In the genomic region with DNA sequence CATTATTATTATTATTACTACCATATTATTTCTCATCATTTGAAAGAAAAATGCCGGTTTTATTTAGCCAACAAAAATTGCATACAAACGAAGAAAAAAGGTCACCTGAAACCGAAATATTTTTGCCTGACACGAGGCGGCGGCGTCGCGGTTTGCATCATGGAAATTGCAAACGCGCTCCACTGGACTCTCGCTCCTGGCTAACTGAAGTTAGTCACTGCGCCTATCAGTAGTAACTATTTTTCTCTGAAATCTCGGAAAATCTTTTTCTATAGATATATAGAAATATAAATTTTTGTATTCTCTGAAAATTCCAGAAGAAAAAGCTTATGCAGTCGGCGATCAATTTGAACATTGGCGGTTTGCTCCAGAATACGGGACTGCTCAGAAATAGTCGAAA, we compare ENCODE assay signal across 5 worm cellular contexts.
A peak's percentile ranks its signal among the peaks of the same experiment; 100 is the strongest.
TF ChIP-seq lines count a peak whose summit lies in the region.

TSS of gene ymel-1 (plus strand) at position 318 of the 400 bp plus-strand sequence.

TF ChIP-seq in whole organism, L1 larva, 84 proteins besides CTCF, POLR2A, EP300 and RAD21 (continued from another document):
- TF ChIP-seq lin-13 (GFP tag; optimal IDR thresholded peaks at IDR 0.05; lab: Kevin White, UChicago) (peak; percentile 23), lin-15B (tag; optimal IDR thresholded peaks at IDR 0.05; lab: Kevin White, UChicago) (peak; percentile 56), tbx-2 (tag; optimal IDR thresholded peaks at IDR 0.05; lab: Kevin White, UChicago) (peak; percentile 26), ets-5 (GFP tag; IDR thresholded peaks at IDR 0.05; lab: Robert Waterston, UW) (no peak), pqm-1 (tag; optimal IDR thresholded peaks at IDR 0.05; lab: Kevin White, UChicago) (no peak), C16A3.4 (tag; optimal IDR thresholded peaks at IDR 0.05; lab: Kevin White, UChicago) (peak; percentile 30), swsn-7 (tag; optimal IDR thresholded peaks at IDR 0.05; lab: Kevin White, UChicago) (peak; percentile 25), isw-1 (GFP tag; IDR thresholded peaks at IDR 0.05; lab: Robert Waterston, UW) (peak; percentile 1; the same call in 1 of the 2 replicates), nhr-71 (tag; optimal IDR thresholded peaks at IDR 0.05; lab: Kevin White, UChicago) (peak; percentile 60), nhr-85 (tag; lab: Kevin White, UChicago) (peak; percentile 72), skn-1 (tag; optimal IDR thresholded peaks at IDR 0.05; lab: Kevin White, UChicago) (peak; percentile 17), nhr-90 (tag; optimal IDR thresholded peaks at IDR 0.05; lab: Kevin White, UChicago; ENCODE audit: poor library complexity) (peak; percentile 24), zip-4 (GFP tag; optimal IDR thresholded peaks at IDR 0.05; lab: Kevin White, UChicago) (no peak), nhr-20 (tag; optimal IDR thresholded peaks at IDR 0.05; lab: Kevin White, UChicago) (peak; percentile 33), snu-23 (GFP tag; optimal IDR thresholded peaks at IDR 0.05; lab: Kevin White, UChicago) (peak; percentile 41), efl-1 (optimal IDR thresholded peaks at IDR 0.05; lab: Kevin White, UChicago) (peak; percentile 31 to 43), efl-1 (GFP tag; optimal IDR thresholded peaks at IDR 0.05 in 1 of 2; lab: Kevin White, UChicago) (peak in 1 of 2 experiments; percentile 49), lsy-2 (tag; optimal IDR thresholded peaks at IDR 0.05; lab: Kevin White, UChicago) (peak; percentile 11 to 49)

TF ChIP-seq in whole organism, L2 larva, 48 proteins besides CTCF, POLR2A, EP300 and RAD21 (continued from another document):
- TF ChIP-seq ama-1 (optimal IDR thresholded peaks at IDR 0.05; lab: Kevin White, UChicago) (no peak), nhr-25 (tag; optimal IDR thresholded peaks at IDR 0.05; lab: Kevin White, UChicago) (peak; percentile 37)
TF ChIP-seq in whole organism, L2 larva: peak in this region for 9.

TF ChIP-seq in whole organism, L3 larva, 47 proteins besides CTCF, POLR2A, EP300 and RAD21 (continued from another document):
- TF ChIP-seq nhr-23 (tag; optimal IDR thresholded peaks at IDR 0.05; lab: Kevin White, UChicago) (peak; percentile 32), pqm-1 (tag; optimal IDR thresholded peaks at IDR 0.05; lab: Kevin White, UChicago) (peak; percentile 39), unc-62 (GFP tag; optimal IDR thresholded peaks at IDR 0.05; lab: Kevin White, UChicago) (no peak), nhr-76 (tag; optimal IDR thresholded peaks at IDR 0.05; lab: Kevin White, UChicago) (no peak), mdl-1 (tag; optimal IDR thresholded peaks at IDR 0.05; lab: Kevin White, UChicago) (no peak), eor-1 (tag; optimal IDR thresholded peaks at IDR 0.05; lab: Kevin White, UChicago) (no peak), mml-1 (tag; optimal IDR thresholded peaks at IDR 0.05; lab: Kevin White, UChicago) (no peak), nhr-25 (tag; optimal IDR thresholded peaks at IDR 0.05; lab: Kevin White, UChicago) (peak; percentile 19), nhr-28 (tag; optimal IDR thresholded peaks at IDR 0.05; lab: Kevin White, UChicago) (no peak), ztf-4 (tag; optimal IDR thresholded peaks at IDR 0.05; lab: Kevin White, UChicago) (no peak), snpc-4 (tag; optimal IDR thresholded peaks at IDR 0.05; lab: Kevin White, UChicago) (no peak), unc-39 (tag; optimal IDR thresholded peaks at IDR 0.05; lab: Kevin White, UChicago) (no peak), ZK546.5 (tag; optimal IDR thresholded peaks at IDR 0.05; lab: Kevin White, UChicago) (no peak), ceh-9 (tag; optimal IDR thresholded peaks at IDR 0.05; lab: Kevin White, UChicago) (no peak), nhr-11 (tag; optimal IDR thresholded peaks at IDR 0.05; lab: Kevin White, UChicago) (no peak), nhr-67 (tag; optimal IDR thresholded peaks at IDR 0.05; lab: Kevin White, UChicago) (no peak), daf-12 (tag; optimal IDR thresholded peaks at IDR 0.05; lab: Kevin White, UChicago) (no peak), nhr-12 (tag; optimal IDR thresholded peaks at IDR 0.05; lab: Kevin White, UChicago) (no peak), egl-27 (tag; optimal IDR thresholded peaks at IDR 0.05; lab: Kevin White, UChicago) (no peak), fos-1 (tag; optimal IDR thresholded peaks at IDR 0.05; lab: Kevin White, UChicago) (no peak), egl-5 (tag; optimal IDR thresholded peaks at IDR 0.05; lab: Kevin White, UChicago) (no peak), ztf-11 (tag; optimal IDR thresholded peaks at IDR 0.05; lab: Kevin White, UChicago) (no peak), pha-4 (tag; optimal IDR thresholded peaks at IDR 0.05; lab: Kevin White, UChicago) (peak; percentile 53), nhr-43 (tag; optimal IDR thresholded peaks at IDR 0.05; lab: Kevin White, UChicago; ENCODE audit: poor library complexity, severe bottlenecking) (no peak), ama-1 (optimal IDR thresholded peaks at IDR 0.05; lab: Kevin White, UChicago) (no peak), elt-2 (tag; optimal IDR thresholded peaks at IDR 0.05; lab: Kevin White, UChicago) (peak; percentile 22), fkh-10 (GFP tag; optimal IDR thresholded peaks at IDR 0.05; lab: Kevin White, UChicago) (no peak), ceh-28 (tag; optimal IDR thresholded peaks at IDR 0.05; lab: Kevin White, UChicago) (no peak), nhr-77 (tag; optimal IDR thresholded peaks at IDR 0.05; lab: Kevin White, UChicago) (no peak), tbx-2 (tag; optimal IDR thresholded peaks at IDR 0.05; lab: Kevin White, UChicago) (no peak), R02D3.7 (tag; optimal IDR thresholded peaks at IDR 0.05; lab: Kevin White, UChicago) (peak; percentile 11), lin-15B (tag; optimal IDR thresholded peaks at IDR 0.05; lab: Kevin White, UChicago) (peak; percentile 50), elt-3 (tag; optimal IDR thresholded peaks at IDR 0.05; lab: Kevin White, UChicago) (no peak), aly-2 (tag; optimal IDR thresholded peaks at IDR 0.05; lab: Kevin White, UChicago) (peak; percentile 14), lin-39 (tag; optimal IDR thresholded peaks at IDR 0.05; lab: Kevin White, UChicago) (peak; percentile 60), lsy-12 (tag; optimal IDR thresholded peaks at IDR 0.05; lab: Kevin White, UChicago) (no peak)
TF ChIP-seq in whole organism, L3 larva: peak in this region for 11.

TF ChIP-seq in whole organism, L4 larva, 104 proteins besides CTCF, POLR2A, EP300 and RAD21 (continued from another document and continues in another):
- peak; percentile 9 for TF ChIP-seq gei-8 (GFP tag; optimal IDR thresholded peaks at IDR 0.05; lab: Kevin White, UChicago)
- TF ChIP-seq Y105C5A.15 (GFP tag; IDR thresholded peaks at IDR 0.05; lab: Robert Waterston, UW): no peak
- TF ChIP-seq ama-1 (optimal IDR thresholded peaks at IDR 0.05; lab: Kevin White, UChicago): peak; percentile 61
- no peak for TF ChIP-seq zip-11 (GFP tag; IDR thresholded peaks at IDR 0.05; lab: Robert Waterston, UW)
- no peak for TF ChIP-seq nhr-42 (GFP tag; IDR thresholded peaks at IDR 0.05; lab: Robert Waterston, UW)
- no peak for TF ChIP-seq egl-43 (GFP tag; IDR thresholded peaks at IDR 0.05; lab: Robert Waterston, UW)
- peak; percentile 87 for TF ChIP-seq hlh-30 (tag; optimal IDR thresholded peaks at IDR 0.05; lab: Kevin White, UChicago; ENCODE audit: insufficient read depth)
- no peak for TF ChIP-seq ceh-82 (tag; optimal IDR thresholded peaks at IDR 0.05; lab: Kevin White, UChicago)
- peak; percentile 34 for TF ChIP-seq nhr-77 (tag; optimal IDR thresholded peaks at IDR 0.05; lab: Kevin White, UChicago)
- no peak for TF ChIP-seq ztf-11 (tag; optimal IDR thresholded peaks at IDR 0.05; lab: Kevin White, UChicago)
- TF ChIP-seq egl-27 (tag; optimal IDR thresholded peaks at IDR 0.05; lab: Kevin White, UChicago): no peak
- TF ChIP-seq ztf-7 (tag; optimal IDR thresholded peaks at IDR 0.05; lab: Kevin White, UChicago): no peak
- no peak for TF ChIP-seq set-16 (GFP tag; IDR thresholded peaks at IDR 0.05; lab: Robert Waterston, UW)
- no peak for TF ChIP-seq spr-3 (GFP tag; optimal IDR thresholded peaks at IDR 0.05; lab: Kevin White, UChicago)
- TF ChIP-seq fkh-10 (GFP tag; optimal IDR thresholded peaks at IDR 0.05; lab: Kevin White, UChicago): no peak
- no peak; the same call in 1 of the 2 replicates for TF ChIP-seq daf-19 (GFP tag; conservative IDR thresholded peaks at IDR 0.05; lab: Robert Waterston, UW)
- TF ChIP-seq nhr-28 (tag; optimal IDR thresholded peaks at IDR 0.05; lab: Kevin White, UChicago): no peak
- no peak for TF ChIP-seq unc-130 (GFP tag; optimal IDR thresholded peaks at IDR 0.05; lab: Kevin White, UChicago)
- TF ChIP-seq zag-1 (tag; optimal IDR thresholded peaks at IDR 0.05; lab: Kevin White, UChicago): no peak
- no peak for TF ChIP-seq madf-5 (GFP tag; IDR thresholded peaks at IDR 0.05; lab: Robert Waterston, UW)
- TF ChIP-seq dpl-1 (GFP tag; optimal IDR thresholded peaks at IDR 0.05; lab: Kevin White, UChicago): peak; percentile 6
- TF ChIP-seq mdt-29 (GFP tag; IDR thresholded peaks at IDR 0.05; lab: Robert Waterston, UW): no peak
- TF ChIP-seq ZK337.2 (GFP tag; IDR thresholded peaks at IDR 0.05; lab: Robert Waterston, UW): no peak
- TF ChIP-seq lin-1 (GFP tag; IDR thresholded peaks at IDR 0.05; lab: Robert Waterston, UW): peak; percentile 48; the same call in 1 of the 2 replicates
- TF ChIP-seq nhr-25 (tag; optimal IDR thresholded peaks at IDR 0.05; lab: Kevin White, UChicago; ENCODE audit: borderline replicate concordance, insufficient read depth): no peak
- peak in 1 of 2 experiments; percentile 50 for TF ChIP-seq lsy-2 (tag; optimal IDR thresholded peaks at IDR 0.05; lab: Kevin White, UChicago)
- no peak for TF ChIP-seq F44E2.7 (GFP tag; IDR thresholded peaks at IDR 0.05; lab: Robert Waterston, UW)
- no peak for TF ChIP-seq F26F4.8 (GFP tag; conservative IDR thresholded peaks at IDR 0.05; lab: Robert Waterston, UW)
- TF ChIP-seq nhr-102 (tag; optimal IDR thresholded peaks at IDR 0.05; lab: Kevin White, UChicago): peak; percentile 35
- no peak for TF ChIP-seq D1046.2 (GFP tag; IDR thresholded peaks at IDR 0.05; lab: Robert Waterston, UW)
- TF ChIP-seq nhr-10 (tag; optimal IDR thresholded peaks at IDR 0.05; lab: Kevin White, UChicago): no peak
- no peak for TF ChIP-seq madf-9 (GFP tag; conservative IDR thresholded peaks at IDR 0.05; lab: Robert Waterston, UW)
- no peak for TF ChIP-seq dmd-9 (GFP tag; IDR thresholded peaks at IDR 0.05; lab: Robert Waterston, UW)
- TF ChIP-seq ceh-62 (tag; optimal IDR thresholded peaks at IDR 0.05; lab: Kevin White, UChicago): no peak
- TF ChIP-seq duxl-1 (tag; optimal IDR thresholded peaks at IDR 0.05; lab: Kevin White, UChicago; ENCODE audit: poor library complexity): no peak
- TF ChIP-seq ceh-32 (tag; optimal IDR thresholded peaks at IDR 0.05; lab: Kevin White, UChicago; ENCODE audit: poor library complexity): no peak
- TF ChIP-seq hmg-1.1 (GFP tag; IDR thresholded peaks at IDR 0.05; lab: Robert Waterston, UW): no peak
- no peak for TF ChIP-seq F10B5.3 (tag; optimal IDR thresholded peaks at IDR 0.05; lab: Kevin White, UChicago)
- no peak for TF ChIP-seq tra-1 (GFP tag; IDR thresholded peaks at IDR 0.05; lab: Robert Waterston, UW)
- no peak for TF ChIP-seq mxl-2 (GFP tag; conservative IDR thresholded peaks at IDR 0.05; lab: Robert Waterston, UW)

TF ChIP-seq in whole organism, young adult, 124 proteins besides CTCF, POLR2A, EP300 and RAD21 (continued from another document and continues in another):
- TF ChIP-seq him-1 (tag; optimal IDR thresholded peaks at IDR 0.05; lab: Kevin White, UChicago): no peak
- TF ChIP-seq fkh-3 (tag; optimal IDR thresholded peaks at IDR 0.05; lab: Kevin White, UChicago): no peak
- TF ChIP-seq lin-54 (GFP tag; optimal IDR thresholded peaks at IDR 0.05; lab: Kevin White, UChicago): peak; percentile 11
- no peak for TF ChIP-seq dpl-1 (GFP tag; optimal IDR thresholded peaks at IDR 0.05; lab: Kevin White, UChicago)
- no peak for TF ChIP-seq B0019.2 (GFP tag; conservative IDR thresholded peaks at IDR 0.05; lab: Robert Waterston, UW)
- TF ChIP-seq repo-1 (tag; optimal IDR thresholded peaks at IDR 0.05; lab: Kevin White, UChicago): no peak
- no peak for TF ChIP-seq ceh-100 (GFP tag; IDR thresholded peaks at IDR 0.05; lab: Robert Waterston, UW)
- TF ChIP-seq Y67H2A.10 (GFP tag; conservative IDR thresholded peaks at IDR 0.05; lab: Robert Waterston, UW): no peak
- no peak for TF ChIP-seq mes-4 (tag; optimal IDR thresholded peaks at IDR 0.05; lab: Kevin White, UChicago)
- no peak for TF ChIP-seq ceh-27 (GFP tag; optimal IDR thresholded peaks at IDR 0.05; lab: Kevin White, UChicago)
- TF ChIP-seq F23B12.7 (tag; optimal IDR thresholded peaks at IDR 0.05; lab: Kevin White, UChicago; ENCODE audit: insufficient read depth): no peak
- TF ChIP-seq unc-62 (GFP tag; optimal IDR thresholded peaks at IDR 0.05; lab: Kevin White, UChicago): no peak
- no peak for TF ChIP-seq hlh-26 (GFP tag; conservative IDR thresholded peaks at IDR 0.05; lab: Robert Waterston, UW)
- TF ChIP-seq ztf-26 (tag; optimal IDR thresholded peaks at IDR 0.05; lab: Kevin White, UChicago): no peak
- TF ChIP-seq T26A5.8 (tag; optimal IDR thresholded peaks at IDR 0.05; lab: Kevin White, UChicago): no peak
- TF ChIP-seq nhr-120 (GFP tag; IDR thresholded peaks at IDR 0.05; lab: Robert Waterston, UW): no peak
- TF ChIP-seq snpc-1.3 (tag; optimal IDR thresholded peaks at IDR 0.05; lab: Kevin White, UChicago; ENCODE audit: insufficient read depth): no peak
- no peak for TF ChIP-seq die-1 (tag; optimal IDR thresholded peaks at IDR 0.05; lab: Kevin White, UChicago)
- no peak for TF ChIP-seq rcor-1 (GFP tag; IDR thresholded peaks at IDR 0.05; lab: Robert Waterston, UW)
- TF ChIP-seq attf-5 (GFP tag; optimal IDR thresholded peaks at IDR 0.05; lab: Kevin White, UChicago): peak; percentile 69
- peak; percentile 20 for TF ChIP-seq lin-40 (tag; optimal IDR thresholded peaks at IDR 0.05; lab: Kevin White, UChicago)
- peak; percentile 39 for TF ChIP-seq F52B5.7 (tag; optimal IDR thresholded peaks at IDR 0.05; lab: Kevin White, UChicago)
- no peak for TF ChIP-seq snpc-4 (GFP tag; optimal IDR thresholded peaks at IDR 0.05; lab: Kevin White, UChicago)
- no peak for TF ChIP-seq snpc-4 (tag; optimal IDR thresholded peaks at IDR 0.05; lab: Kevin White, UChicago)
- no peak for TF ChIP-seq chd-7 (tag; optimal IDR thresholded peaks at IDR 0.05; lab: Kevin White, UChicago)
- TF ChIP-seq let-526 (GFP tag; IDR thresholded peaks at IDR 0.05; lab: Robert Waterston, UW): no peak
- TF ChIP-seq Y95B8A.8 (GFP tag; IDR thresholded peaks at IDR 0.05; lab: Robert Waterston, UW): no peak
- 0 out of 2 replicates have a peak, but pooled peaks have one; percentile 9 for TF ChIP-seq F33H1.4 (GFP tag; IDR thresholded peaks at IDR 0.05; lab: Robert Waterston, UW)
- TF ChIP-seq nhr-80 (tag; optimal IDR thresholded peaks at IDR 0.05; lab: Kevin White, UChicago): peak; percentile 28
- TF ChIP-seq hsf-1 (GFP tag; IDR thresholded peaks at IDR 0.05; lab: Robert Waterston, UW): no peak
- TF ChIP-seq hmg-1.2 (GFP tag; IDR thresholded peaks at IDR 0.05; lab: Robert Waterston, UW): no peak
- no peak for TF ChIP-seq F57C9.4 (tag; optimal IDR thresholded peaks at IDR 0.05; lab: Kevin White, UChicago)
- TF ChIP-seq hrde-1 (tag; optimal IDR thresholded peaks at IDR 0.05; lab: Kevin White, UChicago; ENCODE audit: borderline replicate concordance): no peak
- peak; percentile 58; the same call in 1 of the 2 replicates for TF ChIP-seq nfyb-1 (GFP tag; IDR thresholded peaks at IDR 0.05; lab: Robert Waterston, UW)
- TF ChIP-seq ceh-91 (GFP tag; IDR thresholded peaks at IDR 0.05; lab: Robert Waterston, UW): no peak
- no peak for TF ChIP-seq snpc-3.4 (tag; optimal IDR thresholded peaks at IDR 0.05; lab: Kevin White, UChicago)
- TF ChIP-seq C17E4.6 (GFP tag; IDR thresholded peaks at IDR 0.05; lab: Robert Waterston, UW): no peak
- TF ChIP-seq ceh-79 (tag; optimal IDR thresholded peaks at IDR 0.05; lab: Kevin White, UChicago): no peak
- no peak for TF ChIP-seq sdz-38 (tag; optimal IDR thresholded peaks at IDR 0.05; lab: Kevin White, UChicago)
- no peak for TF ChIP-seq D2030.7 (GFP tag; IDR thresholded peaks at IDR 0.05; lab: Robert Waterston, UW)
- TF ChIP-seq ZK185.1 (tag; optimal IDR thresholded peaks at IDR 0.05; lab: Kevin White, UChicago; ENCODE audit: poor library complexity, severe bottlenecking): peak; percentile 26
- no peak for TF ChIP-seq cebp-2 (GFP tag; IDR thresholded peaks at IDR 0.05; lab: Robert Waterston, UW)
- no peak for TF ChIP-seq egl-18 (GFP tag; IDR thresholded peaks at IDR 0.05; lab: Robert Waterston, UW)
- TF ChIP-seq pha-4 (tag; optimal IDR thresholded peaks at IDR 0.05; lab: Kevin White, UChicago): no peak
- no peak for TF ChIP-seq ztf-25 (GFP tag; IDR thresholded peaks at IDR 0.05; lab: Robert Waterston, UW)
- no peak for TF ChIP-seq ceh-40 (GFP tag; IDR thresholded peaks at IDR 0.05; lab: Robert Waterston, UW)
